Worm (Caenorhabditis elegans) whole organism, early embryonic: ENCODE results near the gene F26G1.10.
A peak's percentile ranks its signal among the peaks of the same experiment; 100 is the strongest.

Experiments
- B0310.2 ChIP-seq: sonication (generic microtip); optimal IDR thresholded peaks from 2 replicates; lab custom pipeline; 2016; ENCODE audit warnings: mild to moderate bottlenecking, missing genetic modification characterization, missing compliant biosample characterization
- F13C5.2 ChIP-seq: sonication (generic microtip); optimal IDR thresholded peaks from 2 replicates; lab custom pipeline; 2017; ENCODE audit warnings: mild to moderate bottlenecking, missing genetic modification characterization, inconsistent platforms, missing compliant biosample characterization
- aly-1 ChIP-seq: sonication (generic microtip); optimal IDR thresholded peaks from 2 replicates; lab custom pipeline; 2016; ENCODE audit warnings: missing genetic modification characterization, missing compliant biosample characterization
- ama-1 ChIP-seq: fragments of 150-350 bp; optimal IDR thresholded peaks from 2 replicates; lab custom pipeline; 2014
- ceh-13 ChIP-seq: fragments of 200-800 bp; sonication (Bioruptor generic); optimal IDR thresholded peaks from 2 replicates; lab custom pipeline; 2018; ENCODE audit warnings: mild to moderate bottlenecking, missing genetic modification characterization, missing compliant biosample characterization
- ceh-36 ChIP-seq: sonication (generic microtip); optimal IDR thresholded peaks from 2 replicates; lab custom pipeline; 2016; ENCODE audit warnings: missing genetic modification characterization, inconsistent platforms, missing compliant biosample characterization
- ets-7 ChIP-seq: sonication (generic microtip); optimal IDR thresholded peaks from 2 replicates; lab custom pipeline; 2016; ENCODE audit warnings: missing genotype, missing genetic modification characterization, missing compliant biosample characterization
- flt-1 ChIP-seq: fragments of 200-800 bp; sonication (Bioruptor generic); IDR thresholded peaks from 2 replicates; pipeline ENCODE4 v1.3.6; 2022; ENCODE audit warnings: missing genetic modification characterization, missing compliant biosample characterization
- hmbx-1 ChIP-seq: sonication (generic microtip); optimal IDR thresholded peaks from 2 replicates; lab custom pipeline; 2016; ENCODE audit warnings: mild to moderate bottlenecking, missing genetic modification characterization, missing compliant biosample characterization
- hmg-4 ChIP-seq: fragments of 200-800 bp; sonication (Bioruptor generic); optimal IDR thresholded peaks from 2 replicates; lab custom pipeline; 2018; ENCODE audit warnings: mild to moderate bottlenecking, missing genetic modification characterization, missing compliant biosample characterization
- hnd-1 ChIP-seq: sonication (generic microtip); optimal IDR thresholded peaks from 2 replicates; lab custom pipeline; 2016; ENCODE audit warnings: missing genetic modification characterization, missing compliant biosample characterization
- pes-1 ChIP-seq: fragments of 200-800 bp; sonication (Bioruptor generic); IDR thresholded peaks from 2 replicates; pipeline ENCODE4 v1.3.6; 2022; ENCODE audit warnings: missing genetic modification reagents, missing genetic modification characterization, missing compliant biosample characterization
- scrt-1 ChIP-seq: fragments of 200-800 bp; sonication (Bioruptor generic); IDR thresholded peaks from 2 replicates; pipeline ENCODE4 v1.3.6; 2022; ENCODE audit warnings: missing genetic modification characterization, missing compliant biosample characterization
- sea-1 ChIP-seq: fragments of 200-800 bp; sonication (Bioruptor generic); conservative IDR thresholded peaks from 2 replicates; pipeline ENCODE4 v1.3.6; 2022; ENCODE audit warnings: missing genetic modification characterization, missing compliant biosample characterization
- tbx-11 ChIP-seq: fragments of 200-800 bp; sonication (Bioruptor generic); IDR thresholded peaks from 2 replicates; pipeline ENCODE4 v1.3.6; 2022; ENCODE audit warnings: missing genetic modification characterization, missing compliant biosample characterization
- tbx-37 ChIP-seq: fragments of 200-800 bp; sonication (Bioruptor generic); conservative IDR thresholded peaks from 2 replicates; pipeline ENCODE4 v1.3.6; 2022; ENCODE audit warnings: missing genetic modification reagents, missing genetic modification characterization, missing compliant biosample characterization
- tra-4 ChIP-seq: sonication (generic microtip); optimal IDR thresholded peaks from 2 replicates; lab custom pipeline; 2017; ENCODE audit warnings: missing genetic modification characterization, missing compliant biosample characterization

F26G1.10 gene

DNA sequence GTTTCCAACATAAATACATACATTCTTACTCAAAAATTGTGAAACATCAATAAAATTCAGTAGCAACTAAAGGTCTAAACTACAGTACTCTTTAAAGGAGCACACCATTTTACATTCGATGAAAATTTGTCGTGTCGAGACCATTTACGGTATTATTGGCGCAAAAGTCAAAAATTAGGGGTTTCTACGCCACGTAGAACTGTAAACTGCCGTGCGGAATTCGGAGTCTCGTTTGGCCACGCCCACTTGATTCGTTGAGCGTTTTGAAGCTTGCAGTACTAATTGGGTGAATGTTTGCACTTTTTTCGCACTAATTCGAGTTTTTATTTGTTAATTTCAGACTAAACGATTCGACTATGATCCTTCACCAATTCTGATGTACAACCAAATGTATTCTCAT lies 16.5 kb downstream of the F26G1.10 start:
- TF ChIP-seq ama-1 (lab: Kevin White, UChicago): no peak
- TF ChIP-seq sea-1: no peak
- no peak for TF ChIP-seq ets-7 (tag; lab: Kevin White, UChicago)
- TF ChIP-seq hmbx-1 (tag; lab: Kevin White, UChicago): no peak
- no peak for TF ChIP-seq flt-1 (GFP tag; lab: Robert Waterston, UW)
- TF ChIP-seq tbx-37 (GFP tag; lab: Robert Waterston, UW): no peak
- TF ChIP-seq tra-4: no peak
- TF ChIP-seq hnd-1 (tag; lab: Kevin White, UChicago): no peak
- no peak for TF ChIP-seq tbx-11 (GFP tag; lab: Robert Waterston, UW)
- TF ChIP-seq pes-1 (GFP tag; lab: Robert Waterston, UW): no peak

DNA sequence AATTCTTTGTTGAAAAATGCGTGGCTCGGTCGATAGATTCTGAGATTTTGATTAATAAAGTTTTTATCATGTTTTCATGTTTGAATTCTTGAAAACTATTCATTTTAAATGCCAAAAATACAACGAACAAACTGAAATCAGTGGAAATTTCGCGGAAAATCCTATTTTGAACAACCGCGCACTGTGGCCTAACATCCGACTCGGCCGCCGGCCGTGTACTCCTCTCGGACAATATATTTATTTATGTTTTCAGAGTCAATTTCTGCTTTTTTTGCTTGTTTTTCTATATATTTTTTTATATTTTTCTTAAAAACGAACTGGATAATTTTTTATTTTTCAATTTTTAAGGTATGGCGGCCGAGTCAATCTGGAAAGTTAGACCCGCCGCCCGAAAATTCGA lies 17.1 kb downstream of the F26G1.10 start, which contains the start of gene F26G1.1:
F26G1.1 (plus strand) TSS at position 347 of the 400 bp plus-strand sequence.
- peak; percentile 24 for TF ChIP-seq F13C5.2 (tag; lab: Kevin White, UChicago)
- no peak for TF ChIP-seq tra-4
- no peak for TF ChIP-seq flt-1 (GFP tag; lab: Robert Waterston, UW)
- TF ChIP-seq tbx-37 (GFP tag; lab: Robert Waterston, UW): peak; percentile 78
- peak; percentile 59 for TF ChIP-seq hmg-4

DNA sequence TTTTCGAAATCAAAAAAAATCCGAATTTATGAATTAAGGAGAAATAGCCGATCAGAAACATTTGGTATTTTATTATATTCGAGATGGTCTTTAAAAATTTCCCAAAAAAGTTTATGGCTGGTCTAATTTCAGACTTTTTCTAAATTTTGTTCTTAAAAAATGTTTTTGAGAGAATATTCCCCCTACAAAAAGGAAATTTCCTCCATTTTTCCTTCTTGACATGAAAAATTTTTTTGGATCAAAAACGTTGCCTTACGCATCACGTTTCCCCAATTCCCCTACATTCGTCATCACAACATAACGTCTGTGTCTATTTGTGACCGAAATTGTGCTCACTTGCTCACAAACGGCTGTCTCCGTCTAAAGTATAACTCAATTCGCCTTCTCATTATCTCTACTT lies 19.1 kb downstream of the F26G1.10 start:
- TF ChIP-seq flt-1 (GFP tag; lab: Robert Waterston, UW) (no peak), ama-1 (lab: Kevin White, UChicago) (no peak), hnd-1 (tag; lab: Kevin White, UChicago) (no peak), scrt-1 (no peak), ceh-36 (tag; lab: Kevin White, UChicago) (no peak), B0310.2 (tag; lab: Kevin White, UChicago) (no peak), F13C5.2 (tag; lab: Kevin White, UChicago) (no peak), ceh-13 (GFP tag; lab: Kevin White, UChicago) (no peak), ets-7 (tag; lab: Kevin White, UChicago) (no peak), aly-1 (tag; lab: Kevin White, UChicago) (no peak), sea-1 (no peak), tbx-37 (GFP tag; lab: Robert Waterston, UW) (no peak), hmbx-1 (tag; lab: Kevin White, UChicago) (no peak), tbx-11 (GFP tag; lab: Robert Waterston, UW) (no peak), pes-1 (GFP tag; lab: Robert Waterston, UW) (no peak), hmg-4 (no peak), tra-4 (no peak)

DNA sequence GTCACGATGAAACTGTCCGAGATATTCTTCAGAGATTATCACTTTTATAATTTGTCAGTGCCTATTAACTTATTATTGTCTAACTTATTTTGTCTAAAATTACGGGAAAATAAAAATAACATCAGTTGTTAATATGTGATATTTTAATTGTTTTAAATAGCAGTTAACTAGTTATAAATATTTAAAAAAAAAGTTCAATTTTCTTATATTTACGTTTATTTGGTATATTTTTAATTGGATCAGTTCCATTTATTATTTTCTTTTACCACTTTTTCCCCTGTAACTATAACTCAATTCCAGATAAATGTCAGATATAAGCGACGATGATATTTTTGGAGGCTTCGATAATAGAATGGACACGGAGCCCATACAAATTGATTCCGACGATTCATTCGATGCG lies 21.3 kb downstream of the F26G1.10 start, which contains the start of gene C33F10.4:
C33F10.4 (plus strand) TSS at position 301 of the 400 bp plus-strand sequence.
- TF ChIP-seq B0310.2 (tag; lab: Kevin White, UChicago) (no peak), hmg-4 (no peak), flt-1 (GFP tag; lab: Robert Waterston, UW) (no peak), pes-1 (GFP tag; lab: Robert Waterston, UW) (no peak), F13C5.2 (tag; lab: Kevin White, UChicago) (no peak), ets-7 (tag; lab: Kevin White, UChicago) (no peak), hnd-1 (tag; lab: Kevin White, UChicago) (no peak), tbx-37 (GFP tag; lab: Robert Waterston, UW) (no peak), hmbx-1 (tag; lab: Kevin White, UChicago) (no peak), aly-1 (tag; lab: Kevin White, UChicago) (no peak), tbx-11 (GFP tag; lab: Robert Waterston, UW) (no peak)

DNA sequence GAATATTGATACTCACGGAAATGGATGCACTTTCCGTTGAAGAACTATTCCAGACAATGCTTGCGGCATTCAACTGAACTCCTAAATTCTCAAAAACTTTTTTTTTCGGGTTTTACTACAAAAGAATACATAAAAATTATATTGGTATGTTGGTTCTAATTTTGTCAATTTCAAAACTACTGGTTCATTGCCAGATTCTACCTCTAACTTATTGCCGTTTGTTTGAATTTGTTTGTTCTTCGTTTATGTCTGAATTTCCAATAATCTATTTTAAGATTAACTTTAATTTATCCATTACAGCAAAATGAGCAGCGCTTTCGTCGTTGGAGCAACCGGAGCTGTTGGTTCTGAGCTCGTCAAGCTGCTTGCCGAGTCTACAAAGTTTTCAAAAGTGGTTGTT lies 22.9 kb downstream of the F26G1.10 start, which contains the start of gene C33F10.14:
C33F10.14 (plus strand) TSS at position 301 of the 400 bp plus-strand sequence.
- TF ChIP-seq ama-1 (lab: Kevin White, UChicago) (no peak), hmbx-1 (tag; lab: Kevin White, UChicago) (no peak), tra-4 (no peak), pes-1 (GFP tag; lab: Robert Waterston, UW) (no peak), sea-1 (no peak)

DNA sequence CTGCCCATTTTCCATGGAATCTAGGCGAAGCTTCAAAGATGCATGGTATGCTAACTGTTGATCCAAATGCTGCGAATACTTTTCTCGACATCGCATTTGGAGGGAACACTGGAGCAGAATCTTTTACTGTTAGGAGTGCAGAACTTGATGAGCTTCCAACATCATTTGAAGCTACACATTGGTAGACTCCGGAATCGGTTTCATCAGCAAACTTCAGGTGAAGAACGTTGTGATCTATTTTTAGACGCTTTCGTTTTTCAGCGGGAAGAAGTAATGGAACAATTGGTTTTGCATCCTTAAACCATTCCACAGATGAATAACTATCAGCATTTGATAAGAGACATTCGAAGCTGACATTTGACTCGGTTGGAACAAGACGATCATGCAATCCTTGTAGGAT lies 26.3 kb downstream of the F26G1.10 start:
- TF ChIP-seq tbx-11 (GFP tag; lab: Robert Waterston, UW): no peak
- TF ChIP-seq aly-1 (tag; lab: Kevin White, UChicago): no peak
- TF ChIP-seq ceh-36 (tag; lab: Kevin White, UChicago): no peak
- no peak for TF ChIP-seq hmbx-1 (tag; lab: Kevin White, UChicago)
- TF ChIP-seq scrt-1: no peak
- no peak for TF ChIP-seq tra-4
- TF ChIP-seq hnd-1 (tag; lab: Kevin White, UChicago): no peak
- no peak for TF ChIP-seq ama-1 (lab: Kevin White, UChicago)
- no peak for TF ChIP-seq hmg-4
- TF ChIP-seq B0310.2 (tag; lab: Kevin White, UChicago): no peak
- no peak for TF ChIP-seq flt-1 (GFP tag; lab: Robert Waterston, UW)
- no peak for TF ChIP-seq sea-1
- TF ChIP-seq tbx-37 (GFP tag; lab: Robert Waterston, UW): no peak
- no peak for TF ChIP-seq ceh-13 (GFP tag; lab: Kevin White, UChicago)
- no peak for TF ChIP-seq F13C5.2 (tag; lab: Kevin White, UChicago)
- no peak for TF ChIP-seq ets-7 (tag; lab: Kevin White, UChicago)
- TF ChIP-seq pes-1 (GFP tag; lab: Robert Waterston, UW): no peak

DNA sequence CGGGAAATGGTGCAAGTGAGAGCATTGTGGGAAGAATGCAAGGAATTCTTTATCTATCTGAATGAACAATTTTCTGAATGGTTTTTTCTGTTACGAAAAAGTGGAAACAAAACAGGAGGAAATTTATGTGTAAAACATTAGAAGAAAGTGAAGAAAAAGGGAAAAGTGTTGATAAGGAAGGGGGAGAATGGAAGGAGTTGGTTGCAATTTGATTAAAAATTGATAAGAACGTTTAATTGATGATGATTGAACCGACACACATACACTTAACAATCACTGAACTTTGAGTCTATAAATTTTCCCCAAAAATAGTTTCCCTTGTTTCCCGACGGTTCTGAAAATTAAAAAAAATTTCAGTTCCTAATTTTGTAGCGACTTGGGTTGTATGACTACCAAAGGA lies 28.7 kb downstream of the F26G1.10 start:
- TF ChIP-seq tbx-11 (GFP tag; lab: Robert Waterston, UW) (no peak), hnd-1 (tag; lab: Kevin White, UChicago) (no peak)

DNA sequence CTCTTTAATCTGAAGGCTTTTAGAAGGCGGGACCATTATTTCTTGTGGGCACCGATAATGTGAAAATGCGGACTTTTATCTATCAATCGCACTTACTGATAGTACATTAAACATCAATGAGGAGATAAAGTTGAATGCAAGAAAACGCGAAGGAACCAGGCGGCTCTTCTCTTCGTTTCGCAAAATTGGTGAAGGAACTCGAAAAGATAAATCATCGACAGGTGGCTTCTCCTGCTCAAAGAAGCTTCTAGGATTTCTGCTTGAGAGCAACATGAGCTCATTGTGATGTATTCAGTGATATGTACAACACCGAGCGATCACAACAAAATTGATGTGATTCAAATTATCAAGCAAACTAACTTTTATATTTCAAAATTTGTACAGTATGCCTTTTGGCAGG lies 31.6 kb downstream of the F26G1.10 start:
- TF ChIP-seq hmbx-1 (tag; lab: Kevin White, UChicago) (no peak), flt-1 (GFP tag; lab: Robert Waterston, UW) (no peak), hmg-4 (no peak), ets-7 (tag; lab: Kevin White, UChicago) (no peak), tra-4 (no peak), F13C5.2 (tag; lab: Kevin White, UChicago) (no peak), ama-1 (lab: Kevin White, UChicago) (no peak), pes-1 (GFP tag; lab: Robert Waterston, UW) (no peak), hnd-1 (tag; lab: Kevin White, UChicago) (no peak), scrt-1 (no peak), sea-1 (no peak), ceh-36 (tag; lab: Kevin White, UChicago) (no peak), tbx-11 (GFP tag; lab: Robert Waterston, UW) (no peak), ceh-13 (GFP tag; lab: Kevin White, UChicago) (no peak), tbx-37 (GFP tag; lab: Robert Waterston, UW) (no peak), aly-1 (tag; lab: Kevin White, UChicago) (no peak), B0310.2 (tag; lab: Kevin White, UChicago) (no peak)
